Worm (Caenorhabditis elegans) whole organism, late embryonic: Measurements from ENCODE around the gene msp-56.
"Not testable (repeated sequence)": the region's sequence is repeated elsewhere in the genome, so short reads cannot be mapped to it uniquely, and the experiment has no call there.

Source experiments
- F13H6.1 ChIP-seq: sonication (generic microtip); optimal IDR thresholded peaks from 2 replicates; lab custom pipeline; 2016; ENCODE audit warnings: missing genetic modification characterization, missing compliant biosample characterization
- K02D7.2 ChIP-seq: sonication (generic microtip); optimal IDR thresholded peaks from 2 replicates; lab custom pipeline; 2017; ENCODE audit warnings: mild to moderate bottlenecking, missing genetic modification characterization, missing compliant biosample characterization
- Y22D7AL.16 ChIP-seq: sonication (generic microtip); optimal IDR thresholded peaks from 2 replicates; lab custom pipeline; 2016; ENCODE audit warnings: missing genetic modification characterization, missing compliant biosample characterization
- ama-1 ChIP-seq: fragments of 150-350 bp; optimal IDR thresholded peaks from 2 replicates; lab custom pipeline; 2014
- ceh-18 ChIP-seq: sonication (generic microtip); optimal IDR thresholded peaks from 2 replicates; lab custom pipeline; 2016; ENCODE audit warnings: missing genetic modification characterization, missing compliant biosample characterization
- ceh-2 ChIP-seq: sonication (generic microtip); optimal IDR thresholded peaks from 2 replicates; lab custom pipeline; 2016; ENCODE audit warnings: missing genotype, missing genetic modification characterization, missing compliant biosample characterization
- ceh-22 ChIP-seq: sonication (generic microtip); optimal IDR thresholded peaks from 2 replicates; lab custom pipeline; 2017; ENCODE audit warnings: missing biosample characterization, missing genetic modification characterization
- ceh-24 ChIP-seq: sonication (generic microtip); optimal IDR thresholded peaks from 2 replicates; lab custom pipeline; 2016; ENCODE audit warnings: mild to moderate bottlenecking, missing genetic modification characterization, missing compliant biosample characterization
- ceh-31 ChIP-seq: sonication (generic microtip); optimal IDR thresholded peaks from 2 replicates; lab custom pipeline; 2016; ENCODE audit warnings: missing genetic modification characterization, missing compliant biosample characterization
- ceh-45 ChIP-seq: fragments of 200-800 bp; sonication (Bioruptor generic); IDR thresholded peaks from 2 replicates; pipeline ENCODE4 v1.3.6; 2022; ENCODE audit warnings: missing genetic modification reagents, missing genetic modification characterization, missing compliant biosample characterization
- ceh-48 ChIP-seq: sonication (generic microtip); optimal IDR thresholded peaks from 2 replicates; lab custom pipeline; 2016; ENCODE audit warnings: missing genetic modification characterization, inconsistent platforms, missing compliant biosample characterization
- ceh-9 ChIP-seq: sonication (generic microtip); optimal IDR thresholded peaks from 2 replicates; lab custom pipeline; 2016; ENCODE audit warnings: mild to moderate bottlenecking, missing genetic modification characterization, inconsistent platforms, missing compliant biosample characterization
- che-1 ChIP-seq: sonication (generic microtip); optimal IDR thresholded peaks from 2 replicates; lab custom pipeline; 2016; ENCODE audit warnings: mild to moderate bottlenecking, missing genetic modification characterization, missing compliant biosample characterization
- elt-2 ChIP-seq: sonication (generic microtip); optimal IDR thresholded peaks from 2 replicates; lab custom pipeline; 2016; ENCODE audit warnings: missing genetic modification reagents, missing genetic modification characterization, missing compliant biosample characterization
- ets-4 ChIP-seq: sonication (generic microtip); optimal IDR thresholded peaks from 2 replicates; lab custom pipeline; 2016; ENCODE audit warnings: missing genetic modification characterization, missing compliant biosample characterization
- eyg-1 ChIP-seq: sonication (generic microtip); optimal IDR thresholded peaks from 2 replicates; lab custom pipeline; 2016; ENCODE audit warnings: missing genotype, missing genetic modification characterization, missing compliant biosample characterization
- fax-1 ChIP-seq: sonication (generic microtip); optimal IDR thresholded peaks from 2 replicates; lab custom pipeline; 2016; ENCODE audit warnings: missing genotype, missing genetic modification characterization, missing compliant biosample characterization
- fkh-10 ChIP-seq: fragments of 150-350 bp; optimal IDR thresholded peaks from 2 replicates; lab custom pipeline; 2014; ENCODE audit warnings: missing biosample characterization, missing genetic modification reagents, missing genetic modification characterization
- gmeb-2 ChIP-seq: sonication (generic microtip); optimal IDR thresholded peaks from 2 replicates; lab custom pipeline; 2016; ENCODE audit warnings: missing genetic modification characterization, inconsistent platforms, missing compliant biosample characterization
- hlh-13 ChIP-seq: fragments of 200-800 bp; sonication (Bioruptor generic); optimal IDR thresholded peaks from 2 replicates; lab custom pipeline; 2018; ENCODE audit warnings: mild to moderate bottlenecking, missing genetic modification characterization, missing compliant biosample characterization
- hlh-30 ChIP-seq: sonication (generic microtip); optimal IDR thresholded peaks from 2 replicates; lab custom pipeline; 2017; ENCODE audit warnings: antibody characterized with exemption, missing genetic modification characterization, missing compliant biosample characterization; ENCODE audit not compliant: insufficient read depth
- nhr-11 ChIP-seq: fragments of 150-350 bp; optimal IDR thresholded peaks from 2 replicates; lab custom pipeline; 2014; ENCODE audit warnings: missing biosample characterization, missing genetic modification characterization
- odd-2 ChIP-seq: sonication (generic microtip); optimal IDR thresholded peaks from 2 replicates; lab custom pipeline; 2017; ENCODE audit warnings: antibody characterized with exemption, mild to moderate bottlenecking, missing genetic modification characterization, missing compliant biosample characterization
- pax-1 ChIP-seq: fragments of 150-350 bp; optimal IDR thresholded peaks from 2 replicates; lab custom pipeline; 2014; ENCODE audit warnings: missing biosample characterization, missing genetic modification characterization
- ref-2 ChIP-seq: sonication (generic microtip); optimal IDR thresholded peaks from 2 replicates; lab custom pipeline; 2016; ENCODE audit warnings: missing genetic modification characterization, missing compliant biosample characterization
- rnt-1 ChIP-seq: sonication (generic microtip); optimal IDR thresholded peaks from 2 replicates; lab custom pipeline; 2016; ENCODE audit warnings: missing genetic modification characterization, missing compliant biosample characterization
- sdc-2 ChIP-seq: sonication (generic microtip); optimal IDR thresholded peaks from 2 replicates; lab custom pipeline; 2016; ENCODE audit warnings: missing genotype, missing genetic modification characterization, missing compliant biosample characterization
- syd-9 ChIP-seq: sonication (generic microtip); optimal IDR thresholded peaks from 2 replicates; lab custom pipeline; 2016; ENCODE audit warnings: mild to moderate bottlenecking, missing genetic modification characterization, moderate library complexity, missing compliant biosample characterization
- tbx-7 ChIP-seq: sonication (generic microtip); optimal IDR thresholded peaks from 2 replicates; lab custom pipeline; 2016; ENCODE audit warnings: missing genotype, missing genetic modification characterization, missing compliant biosample characterization
- ttx-3 ChIP-seq: sonication (generic microtip); optimal IDR thresholded peaks from 2 replicates; lab custom pipeline; 2016; ENCODE audit warnings: missing genetic modification reagents, missing genetic modification characterization, missing compliant biosample characterization
- unc-3 ChIP-seq, 2 experiments: fragments of 200-800 bp in 1 of 2; sonication (Bioruptor generic) in 1 of 2; sonication (generic microtip) in 1 of 2; conservative IDR thresholded peaks in 1 of 2; optimal IDR thresholded peaks in 1 of 2; 2 replicates each; pipeline versions ENCODE4 v1.3.6 to Lab custom; 2016 to 2022; ENCODE audit warnings: missing compliant biosample characterization in 2 of 2, missing genetic modification characterization in 2 of 2, missing genetic modification reagents in 1 of 2
- unc-55 ChIP-seq: sonication (generic microtip); optimal IDR thresholded peaks from 2 replicates; lab custom pipeline; 2017; ENCODE audit warnings: missing biosample characterization, missing genetic modification reagents, missing genetic modification characterization
- zip-5 ChIP-seq: sonication (generic microtip); optimal IDR thresholded peaks from 2 replicates; lab custom pipeline; 2016; ENCODE audit warnings: missing genetic modification characterization, missing compliant biosample characterization
- ztf-16 ChIP-seq: sonication (generic microtip); optimal IDR thresholded peaks from 2 replicates; lab custom pipeline; 2017; ENCODE audit warnings: missing genetic modification characterization, missing compliant biosample characterization

msp-56 gene

DNA sequence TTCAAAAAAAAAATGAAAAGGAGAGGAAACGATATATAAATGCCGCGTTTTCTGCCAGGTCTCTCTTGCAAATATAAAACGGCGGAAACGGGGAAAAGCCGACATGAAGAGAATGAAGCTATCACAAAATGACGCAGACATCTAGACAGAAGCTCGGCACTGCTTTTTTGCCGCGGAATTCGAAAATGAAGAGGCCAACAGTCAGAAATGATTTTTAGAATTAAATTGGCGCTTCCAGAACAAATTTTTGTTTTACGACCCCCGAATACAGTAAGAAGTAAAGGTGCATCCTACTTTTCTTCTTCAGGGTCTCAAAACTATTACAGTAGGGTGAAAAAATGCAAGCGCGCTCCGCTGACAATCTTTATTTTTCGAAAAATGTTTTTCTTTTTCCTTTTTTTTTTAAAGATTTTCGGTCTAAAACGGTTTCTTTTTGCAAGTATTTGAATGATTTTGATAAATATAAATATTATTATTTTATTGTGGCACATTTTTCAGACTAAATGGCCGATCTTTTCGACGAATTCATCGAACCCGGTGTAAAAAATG lies 16.1 kb upstream of the msp-56 start, which contains the start of gene mtr-4:
Gene mtr-4 (plus strand): TSS at position 499 of the 549 bp plus-strand sequence.
- no peak for TF ChIP-seq fkh-10 (GFP tag; lab: Kevin White, UChicago)
- no peak for TF ChIP-seq hlh-13 (GFP tag; lab: Kevin White, UChicago)
- TF ChIP-seq tbx-7 = no peak
- TF ChIP-seq sdc-2 (tag; lab: Kevin White, UChicago) = no peak
- TF ChIP-seq ztf-16 (tag; lab: Kevin White, UChicago) = no peak
- no peak for TF ChIP-seq unc-55 (GFP tag; lab: Kevin White, UChicago)
- TF ChIP-seq ref-2 (tag; lab: Kevin White, UChicago) = no peak
- TF ChIP-seq ets-4 (tag; lab: Kevin White, UChicago) = no peak
- TF ChIP-seq fax-1 (tag; lab: Kevin White, UChicago) = no peak
- no peak for TF ChIP-seq ceh-18 (tag; lab: Kevin White, UChicago)
- no peak for TF ChIP-seq ttx-3 (tag; lab: Kevin White, UChicago)
- no peak for TF ChIP-seq zip-5 (tag; lab: Kevin White, UChicago)
- TF ChIP-seq pax-1 (tag; lab: Kevin White, UChicago) = no peak
- TF ChIP-seq rnt-1 (tag; lab: Kevin White, UChicago) = no peak
- TF ChIP-seq che-1 (tag; lab: Kevin White, UChicago) = no peak

ce11 chrIV:9832586-9832985 lies 8.8 kb upstream of the msp-56 start, which contains the start of gene kin-21:
TSS of gene kin-21 (plus strand) at chrIV:9832886.
- TF ChIP-seq K02D7.2 (no peak), F13H6.1 (tag; lab: Kevin White, UChicago) (no peak), ceh-9 (tag; lab: Kevin White, UChicago) (no peak), rnt-1 (tag; lab: Kevin White, UChicago) (no peak), ceh-45 (GFP tag; lab: Robert Waterston, UW) (no peak)

DNA sequence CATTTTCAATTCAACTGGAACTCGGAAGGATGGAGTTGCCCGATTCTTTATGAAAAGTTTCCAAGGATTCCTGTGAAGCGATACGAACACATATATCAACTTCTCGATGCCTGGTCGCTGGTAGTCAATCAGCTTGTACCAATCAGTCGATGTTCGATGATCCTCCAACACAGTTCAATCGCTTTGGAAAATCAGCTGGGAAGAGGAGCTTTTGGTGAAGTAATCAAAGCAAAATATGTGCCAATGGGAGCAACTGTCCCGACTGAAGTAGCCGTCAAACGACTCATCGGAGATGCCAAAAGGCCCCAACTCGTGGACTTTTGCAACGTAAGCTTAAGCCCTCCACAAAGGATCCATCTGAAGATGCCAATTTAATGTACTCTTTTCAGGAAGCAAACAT lies 8.0 kb upstream of the msp-56 start:
- TF ChIP-seq pax-1 (tag; lab: Kevin White, UChicago) (no peak), rnt-1 (tag; lab: Kevin White, UChicago) (no peak), ceh-22 (tag; lab: Kevin White, UChicago) (no peak), K02D7.2 (no peak), tbx-7 (no peak), ceh-48 (tag; lab: Kevin White, UChicago) (no peak), syd-9 (tag; lab: Kevin White, UChicago) (no peak), ama-1 (lab: Kevin White, UChicago) (no peak), nhr-11 (tag; lab: Kevin White, UChicago) (no peak)

- TF ChIP-seq gmeb-2 (no peak), fax-1 (tag; lab: Kevin White, UChicago) (no peak), unc-55 (GFP tag; lab: Kevin White, UChicago) (no peak)
Observed at ce11 chrIV:9836317-9836716, 5.0 kb upstream of the msp-56 start, which contains the start of gene msp-81. TSS of gene msp-81 (minus strand) at chrIV:9836417.

ce11 chrIV:9837349-9837748 lies 4.0 kb upstream of the msp-56 start, which contains the start of gene msp-10:
TSS of gene msp-10 (plus strand) at chrIV:9837649.
- TF ChIP-seq odd-2 (tag; lab: Kevin White, UChicago); ceh-2; unc-3 (GFP tag; conservative IDR thresholded peaks at IDR 0.05; lab: Robert Waterston, UW); unc-3 (tag; optimal IDR thresholded peaks at IDR 0.05; lab: Kevin White, UChicago): not testable (repeated sequence)

- TF ChIP-seq ztf-16 (tag; lab: Kevin White, UChicago) (no peak), ets-4 (tag; lab: Kevin White, UChicago) (no peak)
Observed at ce11 chrIV:9842071-9842470, 731 bp downstream of the msp-56 start, which contains the start of gene K07F5.17. TSS of gene K07F5.17 (plus strand) at chrIV:9842371.

DNA sequence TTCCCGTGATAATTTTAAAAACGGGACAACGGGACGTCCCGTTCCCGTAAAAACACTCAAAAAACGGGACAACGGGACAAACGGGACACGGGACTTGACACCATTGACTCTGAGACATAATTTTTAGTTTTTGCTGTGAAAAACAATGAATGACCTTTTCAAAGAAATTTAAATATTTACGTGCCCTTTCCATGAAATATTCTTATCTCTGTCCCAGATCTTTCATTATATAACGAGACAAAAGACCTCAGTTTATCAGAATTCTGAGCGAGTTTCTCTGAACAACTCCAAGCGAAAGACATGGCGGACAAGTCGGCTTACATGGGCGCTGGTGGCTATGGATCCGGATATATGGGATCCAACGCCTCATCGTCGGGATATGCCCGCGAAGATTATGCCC lies 2.4 kb downstream of the msp-56 start, which contains the start of gene nspd-2:
Gene nspd-2 (plus strand): TSS at position 301 of the 400 bp plus-strand sequence.
- TF ChIP-seq ceh-31 (no peak), ceh-2 (no peak), F13H6.1 (tag; lab: Kevin White, UChicago) (no peak), Y22D7AL.16 (no peak), hlh-30 (tag; lab: Kevin White, UChicago) (no peak), unc-3 (GFP tag; conservative IDR thresholded peaks at IDR 0.05; lab: Robert Waterston, UW) (no peak), unc-3 (tag; optimal IDR thresholded peaks at IDR 0.05; lab: Kevin White, UChicago) (no peak), ceh-22 (tag; lab: Kevin White, UChicago) (no peak), eyg-1 (tag; lab: Kevin White, UChicago) (no peak), ceh-24 (no peak), elt-2 (no peak), ceh-45 (GFP tag; lab: Robert Waterston, UW) (no peak), ceh-48 (tag; lab: Kevin White, UChicago) (no peak)
